Fruit fly (Drosophila melanogaster) whole organism, prepupa: ENCODE data around the gene CG13482.
A peak's percentile ranks its signal among the peaks of the same experiment; 100 is the strongest.

Experiments used
- CG10631 ChIP-seq: fragments of 200-800 bp; sonication (Bioruptor generic); optimal IDR thresholded peaks from 2 replicates; lab custom pipeline; 2016; ENCODE audit warnings: missing biosample characterization, missing genetic modification characterization
- CG10669 ChIP-seq: fragments of 200-800 bp; sonication (Bioruptor generic); optimal IDR thresholded peaks from 3 replicates; lab custom pipeline; 2018; ENCODE audit warnings: missing biosample characterization, mild to moderate bottlenecking, missing genetic modification characterization, moderate library complexity
- CG11294 ChIP-seq: fragments of 200-800 bp; sonication (Bioruptor generic); IDR thresholded peaks from 2 replicates; pipeline ENCODE4 v1.3.6; 2022; ENCODE audit warnings: missing biosample characterization, missing genetic modification characterization
- CG11762 ChIP-seq: fragments of 200-800 bp; sonication (Bioruptor generic); optimal IDR thresholded peaks from 3 replicates; lab custom pipeline; 2016; ENCODE audit warnings: missing biosample characterization, missing genetic modification characterization; ENCODE audit not compliant: insufficient read depth
- CG11902 ChIP-seq: fragments of 200-800 bp; sonication (Bioruptor generic); optimal IDR thresholded peaks from 3 replicates; lab custom pipeline; 2016; ENCODE audit warnings: missing biosample characterization, missing genetic modification characterization
- CG15336 ChIP-seq: fragments of 200-800 bp; sonication (Bioruptor generic); IDR thresholded peaks from 2 replicates; pipeline ENCODE4 v1.3.6; 2022; ENCODE audit warnings: missing biosample characterization, missing genetic modification characterization
- CG1621 ChIP-seq: fragments of 200-800 bp; sonication (Bioruptor generic); optimal IDR thresholded peaks from 3 replicates; lab custom pipeline; 2018; ENCODE audit warnings: missing biosample characterization, mild to moderate bottlenecking, missing genetic modification characterization
- CG3032 ChIP-seq: fragments of 200-800 bp; optimal IDR thresholded peaks from 2 replicates; lab custom pipeline; 2019; ENCODE audit warnings: missing biosample characterization, mild to moderate bottlenecking, missing genetic modification characterization, moderate library complexity
- CG4318 ChIP-seq: fragments of 200-800 bp; sonication (Bioruptor generic); optimal IDR thresholded peaks from 3 replicates; lab custom pipeline; 2017; ENCODE audit warnings: missing biosample characterization, mild to moderate bottlenecking, missing genetic modification characterization
- CG6163 ChIP-seq: fragments of 200-800 bp; sonication (Bioruptor generic); IDR thresholded peaks from 3 replicates; pipeline ENCODE4 v1.3.6; 2022; ENCODE audit warnings: missing biosample characterization, missing genetic modification characterization
- CG6276 ChIP-seq: fragments of 200-800 bp; sonication (Bioruptor generic); optimal IDR thresholded peaks from 2 replicates; lab custom pipeline; 2017; ENCODE audit warnings: missing biosample characterization, mild to moderate bottlenecking, missing genetic modification characterization
- CG6792 ChIP-seq: fragments of 200-800 bp; sonication (Bioruptor generic); optimal IDR thresholded peaks from 3 replicates; lab custom pipeline; 2016; ENCODE audit warnings: missing biosample characterization, missing genetic modification characterization
- CG6854 ChIP-seq: fragments of 200-800 bp; sonication (Bioruptor generic); optimal IDR thresholded peaks from 2 replicates; lab custom pipeline; 2017; ENCODE audit warnings: missing biosample characterization, mild to moderate bottlenecking, missing genetic modification characterization
- CG7368 ChIP-seq: fragments of 200-800 bp; sonication (Bioruptor generic); optimal IDR thresholded peaks from 3 replicates; lab custom pipeline; 2016; ENCODE audit warnings: missing biosample characterization, missing genetic modification characterization
- CG8119 ChIP-seq: fragments of 200-800 bp; sonication (Bioruptor generic); IDR thresholded peaks from 3 replicates; pipeline ENCODE4 v1.3.6; 2022; ENCODE audit warnings: missing biosample characterization, missing genetic modification characterization
- CG8319 ChIP-seq: fragments of 200-800 bp; sonication (Bioruptor generic); optimal IDR thresholded peaks from 3 replicates; lab custom pipeline; 2016; ENCODE audit warnings: missing biosample characterization, missing genetic modification characterization
- CG8632 ChIP-seq: fragments of 200-800 bp; sonication (Bioruptor generic); optimal IDR thresholded peaks from 3 replicates; lab custom pipeline; 2016; ENCODE audit warnings: missing biosample characterization, missing genetic modification characterization
- CG9139 ChIP-seq: fragments of 200-800 bp; sonication (Bioruptor generic); optimal IDR thresholded peaks from 3 replicates; lab custom pipeline; 2017; ENCODE audit warnings: missing biosample characterization, mild to moderate bottlenecking, missing genetic modification characterization
- Eip75B ChIP-seq: fragments of 200-800 bp; sonication (Bioruptor generic); optimal IDR thresholded peaks from 3 replicates; lab custom pipeline; 2016; ENCODE audit warnings: missing biosample characterization, missing genetic modification characterization
- Eip78C ChIP-seq: fragments of 200-800 bp; sonication (Bioruptor generic); peaks from one replicate; lab custom pipeline; 2016; ENCODE audit warnings: missing biosample characterization, missing genetic modification characterization
- Ets96B ChIP-seq: fragments of 200-800 bp; optimal IDR thresholded peaks from 2 replicates; lab custom pipeline; 2019; ENCODE audit warnings: missing biosample characterization, mild to moderate bottlenecking, missing genetic modification characterization, moderate library complexity
- Gug ChIP-seq: fragments of 200-800 bp; sonication (Bioruptor generic); IDR thresholded peaks from 2 replicates; pipeline ENCODE4 v1.3.6; 2022; ENCODE audit warnings: missing biosample characterization, missing genetic modification characterization
- Hr38 ChIP-seq: sonication (Bioruptor generic); optimal IDR thresholded peaks from 2 replicates; lab custom pipeline; 2016; ENCODE audit warnings: missing biosample characterization, missing genetic modification characterization
- Met ChIP-seq: fragments of 200-800 bp; sonication (Bioruptor generic); optimal IDR thresholded peaks from 3 replicates; lab custom pipeline; 2016; ENCODE audit warnings: missing biosample characterization, missing genetic modification characterization
- OdsH ChIP-seq: fragments of 200-800 bp; sonication (Bioruptor generic); optimal IDR thresholded peaks from 3 replicates; lab custom pipeline; 2016; ENCODE audit warnings: missing biosample characterization, missing genetic modification characterization
- Smox ChIP-seq: fragments of 200-800 bp; sonication (Bioruptor generic); optimal IDR thresholded peaks from 3 replicates; lab custom pipeline; 2016; ENCODE audit warnings: missing biosample characterization, missing genetic modification characterization
- Sox102F ChIP-seq: fragments of 200-800 bp; sonication (Bioruptor generic); optimal IDR thresholded peaks from 2 replicates; lab custom pipeline; 2016; ENCODE audit warnings: missing biosample characterization, mild to moderate bottlenecking, missing genetic modification characterization
- Sox14 ChIP-seq: fragments of 200-800 bp; sonication (Bioruptor generic); optimal IDR thresholded peaks from 3 replicates; lab custom pipeline; 2016; ENCODE audit warnings: missing biosample characterization, missing genetic modification characterization
- Sox15 ChIP-seq: fragments of 200-800 bp; sonication (Bioruptor generic); optimal IDR thresholded peaks from 3 replicates; lab custom pipeline; 2016; ENCODE audit warnings: missing biosample characterization, missing genetic modification characterization
- achi ChIP-seq: fragments of 200-800 bp; sonication (Bioruptor generic); optimal IDR thresholded peaks from 3 replicates; lab custom pipeline; 2016; ENCODE audit warnings: missing biosample characterization, missing genetic modification characterization
- acj6 ChIP-seq: fragments of 200-800 bp; sonication (Bioruptor generic); optimal IDR thresholded peaks from 3 replicates; lab custom pipeline; 2016; ENCODE audit warnings: missing biosample characterization, missing genetic modification characterization
- cyc ChIP-seq: fragments of 200-800 bp; sonication (Bioruptor generic); optimal IDR thresholded peaks from 3 replicates; lab custom pipeline; 2016; ENCODE audit warnings: missing biosample characterization, missing genetic modification characterization
- dac ChIP-seq: fragments of 200-800 bp; sonication (Bioruptor generic); optimal IDR thresholded peaks from 2 replicates; lab custom pipeline; 2017; ENCODE audit warnings: missing biosample characterization, mild to moderate bottlenecking, missing genetic modification characterization
- dsx ChIP-seq: fragments of 200-800 bp; optimal IDR thresholded peaks from 3 replicates; lab custom pipeline; 2019; ENCODE audit warnings: missing biosample characterization, mild to moderate bottlenecking, missing genetic modification characterization, moderate library complexity; ENCODE audit not compliant: poor library complexity, severe bottlenecking
- eg ChIP-seq: fragments of 200-800 bp; sonication (Bioruptor generic); IDR thresholded peaks from 3 replicates; pipeline ENCODE4 v1.3.6; 2022; ENCODE audit warnings: missing biosample characterization, missing genetic modification characterization
- esn ChIP-seq: fragments of 200-800 bp; sonication (Bioruptor generic); optimal IDR thresholded peaks from 2 replicates; lab custom pipeline; 2016; ENCODE audit warnings: missing biosample characterization, mild to moderate bottlenecking, missing genetic modification characterization, moderate library complexity
- fd59A ChIP-seq: fragments of 200-800 bp; sonication (Bioruptor generic); optimal IDR thresholded peaks from 2 replicates; lab custom pipeline; 2017; ENCODE audit warnings: missing biosample characterization, mild to moderate bottlenecking, missing genetic modification characterization, missing genetic modification reagents
- fd85E ChIP-seq: fragments of 200-800 bp; sonication (Bioruptor generic); optimal IDR thresholded peaks from 3 replicates; lab custom pipeline; 2016; ENCODE audit warnings: missing biosample characterization, missing genetic modification characterization
- fkh ChIP-seq: fragments of 200-800 bp; sonication (Bioruptor generic); optimal IDR thresholded peaks from 3 replicates; lab custom pipeline; 2017; ENCODE audit warnings: missing biosample characterization, mild to moderate bottlenecking, missing genetic modification characterization, moderate library complexity
- lz ChIP-seq: fragments of 200-800 bp; sonication (Bioruptor generic); optimal IDR thresholded peaks from 3 replicates; lab custom pipeline; 2016; ENCODE audit warnings: missing biosample characterization, missing genetic modification characterization
- net ChIP-seq: fragments of 200-800 bp; sonication (Bioruptor generic); optimal IDR thresholded peaks from 3 replicates; lab custom pipeline; 2016; ENCODE audit warnings: missing biosample characterization, missing genetic modification characterization
- pdm3 ChIP-seq: fragments of 200-800 bp; sonication (Bioruptor generic); optimal IDR thresholded peaks from 3 replicates; lab custom pipeline; 2016; ENCODE audit warnings: missing biosample characterization, missing genetic modification characterization
- salr ChIP-seq, 2 experiments: fragments of 200-800 bp; sonication (Bioruptor generic); optimal IDR thresholded peaks; 3 replicates each; lab custom pipeline; 2016 to 2018; ENCODE audit warnings: missing biosample characterization in 2 of 2, missing genetic modification characterization in 2 of 2, mild to moderate bottlenecking in 1 of 2
- ss ChIP-seq, 2 experiments: fragments of 200-800 bp; sonication (Bioruptor generic); optimal IDR thresholded peaks; 2 replicates in 1 of 2; 3 replicates in 1 of 2; lab custom pipeline; 2017 to 2018; ENCODE audit warnings: mild to moderate bottlenecking in 2 of 2, missing biosample characterization in 2 of 2, missing genetic modification characterization in 2 of 2, moderate library complexity in 1 of 2
- svp ChIP-seq: fragments of 200-800 bp; sonication (Bioruptor generic); peaks from one replicate; lab custom pipeline; 2016; ENCODE audit warnings: missing biosample characterization, missing genetic modification characterization
- topi ChIP-seq: fragments of 200-800 bp; sonication (Bioruptor generic); optimal IDR thresholded peaks from 3 replicates; lab custom pipeline; 2016; ENCODE audit warnings: missing biosample characterization, missing genetic modification characterization

Gene CG13482

dm6 chr3L:14364701-14365100, 35.6 kb downstream of the CG13482 start (continued):
- TF ChIP-seq salr (GFP tag; optimal IDR thresholded peaks at IDR 0.05; lab: Kevin White, UChicago) (peak; percentile 91), cyc (GFP tag; lab: Kevin White, UChicago) (peak; percentile 88), CG10669 (peak; percentile 91), dac (GFP tag; lab: Kevin White, UChicago) (peak; percentile 25), svp (GFP tag; lab: Kevin White, UChicago) (peak; percentile 99), CG11294 (GFP tag; lab: Robert Waterston, UW) (peak; percentile 54; the same call in 1 of the 2 replicates), fkh (no peak), Sox14 (GFP tag; lab: Kevin White, UChicago) (peak; percentile 95), CG8119 (GFP tag; lab: Robert Waterston, UW) (peak; percentile 89), topi (GFP tag; lab: Kevin White, UChicago) (peak; percentile 91), eg (GFP tag; lab: Robert Waterston, UW) (peak; percentile 81), CG6276 (GFP tag; lab: Kevin White, UChicago) (peak; percentile 57), CG4318 (GFP tag; lab: Kevin White, UChicago) (peak; percentile 66), CG6854 (GFP tag; lab: Kevin White, UChicago) (peak; percentile 84), lz (GFP tag; lab: Kevin White, UChicago) (peak; percentile 93), CG3032 (peak; percentile 91), fd85E (peak; percentile 39), Sox102F (GFP tag; lab: Kevin White, UChicago) (peak; percentile 97), Hr38 (GFP tag; lab: Kevin White, UChicago) (no peak), acj6 (peak; percentile 97), Met (peak; percentile 96), ss (GFP tag; optimal IDR thresholded peaks at IDR 0.05; lab: Kevin White, UChicago) (peak; percentile 80 to 89), CG6792 (GFP tag; lab: Kevin White, UChicago) (peak; percentile 93), Sox15 (GFP tag; lab: Kevin White, UChicago) (peak; percentile 91), CG8632 (peak; percentile 95), achi (GFP tag; lab: Kevin White, UChicago) (peak; percentile 94), CG11762 (GFP tag; lab: Kevin White, UChicago) (peak; percentile 87), net (GFP tag; lab: Kevin White, UChicago) (peak; percentile 94), CG7368 (GFP tag; lab: Kevin White, UChicago) (peak; percentile 78), Ets96B (tag; lab: Kevin White, UChicago) (peak; percentile 92)

dm6 chr3L:14365440-14365839, 36.3 kb downstream of the CG13482 start:
- TF ChIP-seq CG1621 (tag; lab: Kevin White, UChicago) (no peak), salr (GFP tag; optimal IDR thresholded peaks at IDR 0.05; lab: Kevin White, UChicago) (no peak), Eip75B (GFP tag; lab: Kevin White, UChicago) (no peak), pdm3 (GFP tag; lab: Kevin White, UChicago) (no peak), CG6163 (GFP tag; lab: Robert Waterston, UW) (0 out of 3 replicates have a peak, but pooled peaks have one; percentile 6), CG6854 (GFP tag; lab: Kevin White, UChicago) (no peak), CG10631 (GFP tag; lab: Kevin White, UChicago) (no peak), CG8319 (GFP tag; lab: Kevin White, UChicago) (no peak), Eip78C (GFP tag; lab: Kevin White, UChicago) (peak; percentile 14)

dm6 chr3L:14366124-14366523, 37.0 kb downstream of the CG13482 start:
- TF ChIP-seq pdm3 (GFP tag; lab: Kevin White, UChicago): no peak
- TF ChIP-seq CG11902 (GFP tag; lab: Kevin White, UChicago): no peak
- TF ChIP-seq CG15336 (GFP tag; lab: Robert Waterston, UW): no peak
- TF ChIP-seq CG10631 (GFP tag; lab: Kevin White, UChicago): no peak
- TF ChIP-seq Sox14 (GFP tag; lab: Kevin White, UChicago): no peak
- TF ChIP-seq dac (GFP tag; lab: Kevin White, UChicago): no peak
- TF ChIP-seq CG6276 (GFP tag; lab: Kevin White, UChicago): no peak
- TF ChIP-seq fd59A (GFP tag; lab: Kevin White, UChicago): no peak
- no peak for TF ChIP-seq CG6163 (GFP tag; lab: Robert Waterston, UW)
- peak; percentile 98 for TF ChIP-seq fkh
- no peak for TF ChIP-seq OdsH
- TF ChIP-seq CG9139: no peak
- TF ChIP-seq CG10669: no peak
- TF ChIP-seq Ets96B (tag; lab: Kevin White, UChicago): no peak
- TF ChIP-seq CG1621 (tag; lab: Kevin White, UChicago): no peak
- no peak for TF ChIP-seq CG6792 (GFP tag; lab: Kevin White, UChicago)
- TF ChIP-seq dsx: no peak
- TF ChIP-seq Gug (GFP tag; lab: Robert Waterston, UW): no peak
- TF ChIP-seq achi (GFP tag; lab: Kevin White, UChicago): no peak
- peak; percentile 35 for TF ChIP-seq esn (GFP tag; lab: Kevin White, UChicago)
- no peak for TF ChIP-seq Hr38 (GFP tag; lab: Kevin White, UChicago)
- TF ChIP-seq cyc (GFP tag; lab: Kevin White, UChicago): no peak
- TF ChIP-seq CG6854 (GFP tag; lab: Kevin White, UChicago): peak; percentile 8
- peak; percentile 13 for TF ChIP-seq Smox
- no peak for TF ChIP-seq Eip75B (GFP tag; lab: Kevin White, UChicago)
- peak; percentile 53 for TF ChIP-seq Eip78C (GFP tag; lab: Kevin White, UChicago)
- TF ChIP-seq acj6: no peak
